Worm (Caenorhabditis elegans): ENCODE results near the gene dhs-6.

dhs-6 gene

ce11 chrII:5660736-5661734, 41.9 kb upstream of the dhs-6 start, which contains the start of the genes ift-43 and mdt-26:
ift-43 (minus strand) TSS chrII:5660786.
mdt-26 (plus strand) TSS chrII:5661181.
- TF ChIP-seq flt-1 (GFP tag; IDR thresholded peaks at IDR 0.05) (peak; percentile 54; the same call in 1 of the 2 replicates), B0310.2 (tag; optimal IDR thresholded peaks at IDR 0.05) (peak; percentile 24), hnd-1 (tag; optimal IDR thresholded peaks at IDR 0.05) (no peak), ets-7 (tag; optimal IDR thresholded peaks at IDR 0.05) (no peak), hmg-4 (GFP tag; optimal IDR thresholded peaks at IDR 0.05) (peak; percentile 82), ama-1 (optimal IDR thresholded peaks at IDR 0.05) (peak; percentile 98), tbx-11 (GFP tag; IDR thresholded peaks at IDR 0.05) (peak; percentile 67), scrt-1 (GFP tag; IDR thresholded peaks at IDR 0.05) (peak; percentile 76), sea-1 (GFP tag; conservative IDR thresholded peaks at IDR 0.05) (peak; percentile 82), F13C5.2 (tag; optimal IDR thresholded peaks at IDR 0.05) (peak; percentile 46), ceh-13 (GFP tag; optimal IDR thresholded peaks at IDR 0.05) (no peak), pes-1 (GFP tag; IDR thresholded peaks at IDR 0.05) (peak; percentile 67), tbx-37 (GFP tag; conservative IDR thresholded peaks at IDR 0.05) (peak; percentile 5; the same call in 1 of the 2 replicates), tra-4 (tag; optimal IDR thresholded peaks at IDR 0.05) (no peak), ceh-36 (tag; optimal IDR thresholded peaks at IDR 0.05) (peak; percentile 27), aly-1 (tag; optimal IDR thresholded peaks at IDR 0.05) (no peak), hmbx-1 (tag; optimal IDR thresholded peaks at IDR 0.05) (no peak)

- TF ChIP-seq ceh-13 (GFP tag; optimal IDR thresholded peaks at IDR 0.05) (no peak), hmg-4 (GFP tag; optimal IDR thresholded peaks at IDR 0.05) (no peak), tbx-37 (GFP tag; conservative IDR thresholded peaks at IDR 0.05) (no peak), sea-1 (GFP tag; conservative IDR thresholded peaks at IDR 0.05) (no peak), ets-7 (tag; optimal IDR thresholded peaks at IDR 0.05) (no peak), aly-1 (tag; optimal IDR thresholded peaks at IDR 0.05) (no peak), tbx-11 (GFP tag; IDR thresholded peaks at IDR 0.05) (no peak), F13C5.2 (tag; optimal IDR thresholded peaks at IDR 0.05) (no peak), scrt-1 (GFP tag; IDR thresholded peaks at IDR 0.05) (no peak), pes-1 (GFP tag; IDR thresholded peaks at IDR 0.05) (no peak), B0310.2 (tag; optimal IDR thresholded peaks at IDR 0.05) (no peak), hnd-1 (tag; optimal IDR thresholded peaks at IDR 0.05) (no peak)
Measured at ce11 chrII:5660155-5660554, 41.0 kb upstream of the dhs-6 start.

- TF ChIP-seq hmbx-1 (tag; optimal IDR thresholded peaks at IDR 0.05) (no peak), ceh-36 (tag; optimal IDR thresholded peaks at IDR 0.05) (no peak), ama-1 (optimal IDR thresholded peaks at IDR 0.05) (no peak), hmg-4 (GFP tag; optimal IDR thresholded peaks at IDR 0.05) (no peak), flt-1 (GFP tag; IDR thresholded peaks at IDR 0.05) (no peak), tbx-37 (GFP tag; conservative IDR thresholded peaks at IDR 0.05) (no peak), F13C5.2 (tag; optimal IDR thresholded peaks at IDR 0.05) (no peak), pes-1 (GFP tag; IDR thresholded peaks at IDR 0.05) (no peak), scrt-1 (GFP tag; IDR thresholded peaks at IDR 0.05) (no peak), aly-1 (tag; optimal IDR thresholded peaks at IDR 0.05) (no peak), tra-4 (tag; optimal IDR thresholded peaks at IDR 0.05) (no peak), hnd-1 (tag; optimal IDR thresholded peaks at IDR 0.05) (no peak)
Measured at ce11 chrII:5659675-5660074, 40.6 kb upstream of the dhs-6 start, which contains the start of gene fut-3. fut-3 (minus strand) TSS chrII:5659775.

ce11 chrII:5654215-5654614, 35.1 kb upstream of the dhs-6 start, which contains the start of gene F59E12.1:
F59E12.1 (plus strand) TSS chrII:5654515.
- TF ChIP-seq ama-1 (optimal IDR thresholded peaks at IDR 0.05) (no peak), hmbx-1 (tag; optimal IDR thresholded peaks at IDR 0.05) (no peak), ceh-13 (GFP tag; optimal IDR thresholded peaks at IDR 0.05) (no peak), tra-4 (tag; optimal IDR thresholded peaks at IDR 0.05) (no peak), B0310.2 (tag; optimal IDR thresholded peaks at IDR 0.05) (no peak), F13C5.2 (tag; optimal IDR thresholded peaks at IDR 0.05) (no peak), scrt-1 (GFP tag; IDR thresholded peaks at IDR 0.05) (no peak), hnd-1 (tag; optimal IDR thresholded peaks at IDR 0.05) (no peak)

- TF ChIP-seq scrt-1 (GFP tag; IDR thresholded peaks at IDR 0.05), result no peak
- no peak for TF ChIP-seq tbx-37 (GFP tag; conservative IDR thresholded peaks at IDR 0.05)
- TF ChIP-seq tra-4 (tag; optimal IDR thresholded peaks at IDR 0.05), result no peak
- no peak for TF ChIP-seq F13C5.2 (tag; optimal IDR thresholded peaks at IDR 0.05)
- no peak for TF ChIP-seq hnd-1 (tag; optimal IDR thresholded peaks at IDR 0.05)
- no peak for TF ChIP-seq B0310.2 (tag; optimal IDR thresholded peaks at IDR 0.05)
- no peak for TF ChIP-seq hmg-4 (GFP tag; optimal IDR thresholded peaks at IDR 0.05)
- no peak for TF ChIP-seq ceh-13 (GFP tag; optimal IDR thresholded peaks at IDR 0.05)
- no peak for TF ChIP-seq pes-1 (GFP tag; IDR thresholded peaks at IDR 0.05)
- no peak for TF ChIP-seq tbx-11 (GFP tag; IDR thresholded peaks at IDR 0.05)
- TF ChIP-seq sea-1 (GFP tag; conservative IDR thresholded peaks at IDR 0.05), result no peak
- TF ChIP-seq flt-1 (GFP tag; IDR thresholded peaks at IDR 0.05), result no peak
- TF ChIP-seq ceh-36 (tag; optimal IDR thresholded peaks at IDR 0.05), result no peak
- no peak for TF ChIP-seq ets-7 (tag; optimal IDR thresholded peaks at IDR 0.05)
- TF ChIP-seq ama-1 (optimal IDR thresholded peaks at IDR 0.05), result no peak
- no peak for TF ChIP-seq hmbx-1 (tag; optimal IDR thresholded peaks at IDR 0.05)
- TF ChIP-seq aly-1 (tag; optimal IDR thresholded peaks at IDR 0.05), result no peak
Measured at ce11 chrII:5652334-5652733, 33.2 kb upstream of the dhs-6 start, which contains the start of gene bli-2. bli-2 (minus strand) TSS chrII:5652434.

DNA sequence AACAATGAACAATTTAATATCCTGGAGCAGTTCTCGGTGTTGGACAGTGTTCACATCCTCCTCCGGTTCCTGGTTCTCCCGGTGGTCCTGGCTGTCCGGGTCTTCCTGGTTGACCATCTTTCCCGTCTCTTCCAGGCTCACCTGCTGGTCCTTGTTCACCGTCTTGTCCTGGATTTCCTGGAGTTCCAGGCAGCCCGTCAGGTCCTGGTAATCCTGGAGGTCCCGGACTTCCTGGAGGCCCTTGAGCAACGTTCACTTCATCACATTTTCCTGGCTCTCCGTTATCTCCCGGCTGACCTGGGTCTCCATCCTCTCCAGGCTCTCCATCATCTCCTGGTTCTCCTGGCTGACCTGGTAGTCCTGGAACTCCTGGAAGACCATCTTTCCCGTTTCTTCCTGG, 32.3 kb upstream of the dhs-6 start:
- no peak for TF ChIP-seq ets-7 (tag; optimal IDR thresholded peaks at IDR 0.05)
- peak; percentile 16 for TF ChIP-seq aly-1 (tag; optimal IDR thresholded peaks at IDR 0.05)
